Fruit fly (Drosophila melanogaster) whole organism, embryonic: ENCODE data around the gene Rab9.

Source experiments
- Abd-B ChIP-seq: fragments of 200-800 bp; sonication (Bioruptor generic); optimal IDR thresholded peaks from 2 replicates; lab custom pipeline; 2018; ENCODE audit warnings: missing biosample characterization, mild to moderate bottlenecking, missing genetic modification characterization, moderate library complexity
- Ada2b ChIP-seq: fragments of 200-800 bp; sonication (Bioruptor generic); IDR thresholded peaks from 2 replicates; pipeline ENCODE4 v1.3.6; 2022; ENCODE audit warnings: missing biosample characterization, missing genetic modification characterization
- BEAF-32 ChIP-seq: fragments of 200-800 bp; sonication (Bioruptor generic); optimal IDR thresholded peaks from 3 replicates; lab custom pipeline; 2017; ENCODE audit warnings: missing biosample characterization, missing genetic modification characterization, mild to moderate bottlenecking, moderate library complexity, missing genetic modification reagents
- C15 ChIP-seq: fragments of 200-800 bp; sonication (Bioruptor generic); IDR thresholded peaks from 3 replicates; pipeline ENCODE4 v1.3.6; 2022; ENCODE audit warnings: missing biosample characterization, missing genetic modification characterization
- CG10274 ChIP-seq: fragments of 200-800 bp; sonication (Bioruptor generic); optimal IDR thresholded peaks from 3 replicates; lab custom pipeline; 2017; ENCODE audit warnings: missing biosample characterization, mild to moderate bottlenecking, missing genetic modification characterization
- CG10366 ChIP-seq: fragments of 200-800 bp; sonication (Bioruptor generic); IDR thresholded peaks from 2 replicates; pipeline ENCODE4 v1.3.6; 2022; ENCODE audit warnings: missing biosample characterization, missing genetic modification characterization
- CG10543 ChIP-seq: fragments of 200-800 bp; sonication (Bioruptor generic); optimal IDR thresholded peaks from 3 replicates; lab custom pipeline; 2017; ENCODE audit warnings: missing biosample characterization, mild to moderate bottlenecking, missing genetic modification characterization, moderate library complexity
- CG11504 ChIP-seq: fragments of 200-800 bp; sonication (Bioruptor generic); optimal IDR thresholded peaks from 3 replicates; lab custom pipeline; 2019; ENCODE audit warnings: missing biosample characterization, mild to moderate bottlenecking, missing genetic modification characterization, moderate library complexity
- CG13287 ChIP-seq: fragments of 200-800 bp; sonication (Bioruptor generic); IDR thresholded peaks from 2 replicates; pipeline ENCODE4 v1.3.6; 2022; ENCODE audit warnings: missing biosample characterization, missing genetic modification characterization; ENCODE audit not compliant: partially characterized antibody
- CG15479 ChIP-seq: fragments of 200-800 bp; sonication (Bioruptor generic); optimal IDR thresholded peaks from 3 replicates; lab custom pipeline; 2019; ENCODE audit warnings: missing biosample characterization, mild to moderate bottlenecking, missing genetic modification characterization, moderate library complexity
- CG18599 ChIP-seq: fragments of 200-800 bp; sonication (Bioruptor generic); optimal IDR thresholded peaks from 3 replicates; lab custom pipeline; 2017; ENCODE audit warnings: missing biosample characterization, missing genetic modification characterization, mild to moderate bottlenecking, moderate library complexity, missing genetic modification reagents
- CG2120 ChIP-seq: fragments of 200-800 bp; sonication (Bioruptor generic); optimal IDR thresholded peaks from 3 replicates; lab custom pipeline; 2016; ENCODE audit warnings: missing biosample characterization, missing genetic modification characterization
- CG30020 ChIP-seq: fragments of 200-800 bp; optimal IDR thresholded peaks from 2 replicates; lab custom pipeline; 2019; ENCODE audit warnings: missing biosample characterization, mild to moderate bottlenecking, missing genetic modification characterization, moderate library complexity
- CG30403 ChIP-seq: fragments of 200-800 bp; sonication (Bioruptor generic); optimal IDR thresholded peaks from 3 replicates; lab custom pipeline; 2016; ENCODE audit warnings: missing biosample characterization, missing genetic modification characterization
- CG32772 ChIP-seq: fragments of 200-800 bp; sonication (Bioruptor generic); IDR thresholded peaks from 2 replicates; pipeline ENCODE4 v1.3.6; 2022; ENCODE audit warnings: missing biosample characterization, missing genetic modification characterization
- CG4707 ChIP-seq: fragments of 200-800 bp; sonication (Bioruptor generic); optimal IDR thresholded peaks from 2 replicates; lab custom pipeline; 2018; ENCODE audit warnings: missing biosample characterization, mild to moderate bottlenecking, missing genetic modification characterization, moderate library complexity
- CG4730 ChIP-seq: fragments of 200-800 bp; sonication (Bioruptor generic); IDR thresholded peaks from 2 replicates; pipeline ENCODE4 v1.3.6; 2022; ENCODE audit warnings: missing biosample characterization, missing genetic modification characterization
- CG6791 ChIP-seq: fragments of 200-800 bp; sonication (Bioruptor generic); IDR thresholded peaks from 3 replicates; pipeline ENCODE4 v1.3.6; 2022; ENCODE audit warnings: missing biosample characterization, missing genetic modification characterization; ENCODE audit not compliant: partially characterized antibody
- CG7839 ChIP-seq: fragments of 200-800 bp; sonication (Bioruptor generic); optimal IDR thresholded peaks from 3 replicates; lab custom pipeline; 2018; ENCODE audit warnings: missing biosample characterization, mild to moderate bottlenecking, missing genetic modification characterization, moderate library complexity
- CG7928 ChIP-seq: fragments of 200-800 bp; sonication (Bioruptor generic); optimal IDR thresholded peaks from 2 replicates; lab custom pipeline; 2017; ENCODE audit warnings: missing biosample characterization, mild to moderate bottlenecking, missing genetic modification characterization
- CG8765 ChIP-seq: fragments of 200-800 bp; sonication (Bioruptor generic); IDR thresholded peaks from 2 replicates; pipeline ENCODE4 v1.3.6; 2022; ENCODE audit warnings: missing biosample characterization, missing genetic modification characterization
- Dp ChIP-seq: fragments of 200-800 bp; sonication (Bioruptor generic); optimal IDR thresholded peaks from 2 replicates; lab custom pipeline; 2018; ENCODE audit warnings: missing biosample characterization, mild to moderate bottlenecking, missing genetic modification characterization, moderate library complexity
- Ets65A ChIP-seq: fragments of 200-800 bp; sonication (Bioruptor generic); peaks from one replicate; lab custom pipeline; 2016; ENCODE audit warnings: missing biosample characterization, missing genetic modification characterization
- Lhr ChIP-seq: fragments of 200-800 bp; sonication (Bioruptor generic); optimal IDR thresholded peaks from 3 replicates; lab custom pipeline; 2017; ENCODE audit warnings: mild to moderate bottlenecking, missing biosample characterization, missing genetic modification reagents, missing genetic modification characterization
- Lim3 ChIP-seq: fragments of 200-800 bp; sonication (Bioruptor generic); IDR thresholded peaks from 2 replicates; pipeline ENCODE4 v1.3.6; 2022; ENCODE audit warnings: missing biosample characterization, missing genetic modification characterization
- MBD-R2 ChIP-seq: fragments of 200-800 bp; sonication (Bioruptor generic); IDR thresholded peaks from 2 replicates; pipeline ENCODE4 v1.3.6; 2022; ENCODE audit warnings: missing biosample characterization, missing genetic modification characterization
- Med ChIP-seq: fragments of 200-800 bp; sonication (Bioruptor generic); peaks from one replicate; lab custom pipeline; 2016; ENCODE audit warnings: missing biosample characterization, missing genetic modification characterization, mild to moderate bottlenecking, inconsistent platforms, moderate library complexity
- Myb ChIP-seq: fragments of 200-800 bp; sonication (Bioruptor generic); optimal IDR thresholded peaks from 2 replicates; lab custom pipeline; 2016; ENCODE audit warnings: missing biosample characterization, missing genetic modification characterization
- NfI ChIP-seq: fragments of 200-800 bp; sonication (Bioruptor generic); optimal IDR thresholded peaks from 3 replicates; lab custom pipeline; 2018; ENCODE audit warnings: missing biosample characterization, mild to moderate bottlenecking, missing genetic modification characterization, moderate library complexity
- Rfx ChIP-seq: fragments of 200-800 bp; sonication (Bioruptor generic); IDR thresholded peaks from 2 replicates; pipeline ENCODE4 v1.3.6; 2022; ENCODE audit warnings: missing biosample characterization, missing genetic modification characterization
- Trl ChIP-seq, 3 experiments: fragments of >200 bp in 2 of 3; fragments of 200-800 bp in 1 of 3; sonication (Bioruptor generic) in 1 of 3; optimal IDR thresholded peaks; 2 replicates in 1 of 3; 3 replicates in 2 of 3; lab custom pipeline; 2016 to 2017; ENCODE audit warnings: missing biosample characterization in 1 of 3, missing genetic modification characterization in 1 of 3
- al ChIP-seq: fragments of 200-800 bp; sonication (Bioruptor generic); IDR thresholded peaks from 2 replicates; pipeline ENCODE4 v1.3.6; 2022; ENCODE audit warnings: missing biosample characterization, missing genetic modification characterization
- bbx ChIP-seq: fragments of 200-800 bp; sonication (Bioruptor generic); IDR thresholded peaks from 2 replicates; pipeline ENCODE4 v1.3.6; 2022; ENCODE audit warnings: missing biosample characterization, missing genetic modification characterization; ENCODE audit not compliant: partially characterized antibody
- ftz-f1 ChIP-seq: fragments of 200-800 bp; sonication (Bioruptor generic); optimal IDR thresholded peaks from 2 replicates; lab custom pipeline; 2016; ENCODE audit warnings: missing biosample characterization, missing genetic modification characterization
- grau ChIP-seq: fragments of 200-800 bp; optimal IDR thresholded peaks from 3 replicates; lab custom pipeline; 2019; ENCODE audit warnings: missing biosample characterization, mild to moderate bottlenecking, missing genetic modification characterization, moderate library complexity
- ind ChIP-seq: fragments of 200-800 bp; sonication (Bioruptor generic); optimal IDR thresholded peaks from 3 replicates; lab custom pipeline; 2016; ENCODE audit warnings: missing biosample characterization, missing genetic modification characterization
- jumu ChIP-seq: fragments of 200-800 bp; sonication (Bioruptor generic); optimal IDR thresholded peaks from 3 replicates; lab custom pipeline; 2016; ENCODE audit warnings: missing biosample characterization, missing genetic modification characterization
- lilli ChIP-seq: fragments of 200-800 bp; sonication (Bioruptor generic); optimal IDR thresholded peaks from 3 replicates; lab custom pipeline; 2016; ENCODE audit warnings: missing biosample characterization, missing genetic modification characterization
- lmd ChIP-seq: fragments of 200-800 bp; sonication (Bioruptor generic); IDR thresholded peaks from 2 replicates; pipeline ENCODE4 v1.3.6; 2022; ENCODE audit warnings: missing biosample characterization, missing genetic modification characterization
- mam ChIP-seq: fragments of 200-800 bp; sonication (Bioruptor generic); optimal IDR thresholded peaks from 3 replicates; lab custom pipeline; 2016; ENCODE audit warnings: missing biosample characterization, missing genetic modification characterization
- p53 ChIP-seq: fragments of 200-800 bp; sonication (Bioruptor generic); optimal IDR thresholded peaks from 2 replicates; lab custom pipeline; 2016; ENCODE audit warnings: missing biosample characterization, missing genetic modification characterization
- pan ChIP-seq, 4 experiments: fragments of >200 bp in 3 of 4; fragments of 200-800 bp in 1 of 4; sonication (Bioruptor generic) in 1 of 4; optimal IDR thresholded peaks in 3 of 4; IDR thresholded peaks in 1 of 4; 2 replicates each; pipeline versions ENCODE4 v1.3.6 to Lab custom; 2017 to 2022; ENCODE audit warnings: missing biosample characterization in 2 of 4, missing genetic modification characterization in 2 of 4, mixed read lengths in 1 of 4
- sqz ChIP-seq: fragments of 200-800 bp; sonication (Bioruptor generic); optimal IDR thresholded peaks from 3 replicates; lab custom pipeline; 2018; ENCODE audit warnings: missing biosample characterization, mild to moderate bottlenecking, missing genetic modification characterization
- sug ChIP-seq: fragments of 200-800 bp; optimal IDR thresholded peaks from 2 replicates; lab custom pipeline; 2019; ENCODE audit warnings: missing biosample characterization, mild to moderate bottlenecking, missing genetic modification characterization, moderate library complexity
- unc-4 ChIP-seq: fragments of 200-800 bp; sonication (Bioruptor generic); IDR thresholded peaks from 2 replicates; pipeline ENCODE4 v1.3.6; 2022; ENCODE audit warnings: missing biosample characterization, missing genetic modification characterization; ENCODE audit not compliant: partially characterized antibody
- yki ChIP-seq: fragments of >200 bp; optimal IDR thresholded peaks from 3 replicates; lab custom pipeline; 2018
- z ChIP-seq: fragments of 200-800 bp; sonication (Bioruptor generic); IDR thresholded peaks from 3 replicates; pipeline ENCODE4 v1.3.6; 2022; ENCODE audit warnings: missing biosample characterization, missing genetic modification characterization
- zfh1 ChIP-seq: fragments of 200-800 bp; sonication (Bioruptor generic); IDR thresholded peaks from 3 replicates; pipeline ENCODE4 v1.3.6; 2022; ENCODE audit warnings: missing biosample characterization, missing genetic modification characterization

Rab9 gene

dm6 chr2L:19452535-19453317, 20.4 kb downstream of the Rab9 start (continued):
- TF ChIP-seq MBD-R2 (GFP tag; lab: Robert Waterston, UW) (peak; percentile 63), CG10366 (no peak), CG10274 (GFP tag; lab: Kevin White, UChicago) (no peak), ftz-f1 (GFP tag; lab: Kevin White, UChicago) (no peak), bbx (GFP tag; lab: Robert Waterston, UW) (peak; percentile 45; the same call in 1 of the 2 replicates), CG7928 (GFP tag; lab: Kevin White, UChicago) (no peak), lmd (peak; percentile 56; the same call in 1 of the 2 replicates), CG7839 (peak; percentile 32), pan (optimal IDR thresholded peaks at IDR 0.05; lab: Kevin White, UChicago) (no peak), pan (GFP tag; optimal IDR thresholded peaks at IDR 0.05 in 1 of 2, IDR thresholded peaks at IDR 0.05 in 1 of 2) (peak in 1 of 2 experiments; percentile 26), Rfx (peak; percentile 49), Ada2b (0 out of 2 replicates have a peak, but pooled peaks have one; percentile 13), Lim3 (peak; percentile 14; the same call in 1 of the 2 replicates), CG13287 (GFP tag; lab: Robert Waterston, UW) (peak; percentile 39), al (GFP tag; lab: Robert Waterston, UW) (no peak), NfI (GFP tag; lab: Kevin White, UChicago) (no peak), CG11504 (peak; percentile 21), CG15479 (GFP tag; lab: Kevin White, UChicago) (peak; percentile 76), Abd-B (GFP tag; lab: Kevin White, UChicago) (no peak), CG10543 (GFP tag; lab: Kevin White, UChicago) (peak; percentile 18), CG2120 (GFP tag; lab: Kevin White, UChicago) (peak; percentile 43), CG8765 (GFP tag; lab: Robert Waterston, UW) (no peak), Trl (optimal IDR thresholded peaks at IDR 0.05; lab: Kevin White, UChicago) (no peak), Trl (GFP tag; optimal IDR thresholded peaks at IDR 0.05; lab: Kevin White, UChicago) (peak; percentile 23), CG6791 (GFP tag; lab: Robert Waterston, UW) (peak; percentile 40; the same call in 1 of the 3 replicates), CG18599 (GFP tag; lab: Kevin White, UChicago) (peak; percentile 32), CG4707 (no peak), z (no peak), grau (peak; percentile 82), C15 (GFP tag; lab: Robert Waterston, UW) (no peak), lilli (GFP tag; lab: Kevin White, UChicago) (peak; percentile 40), yki (lab: Kevin White, UChicago) (no peak), sug (tag; lab: Kevin White, UChicago) (no peak), Ets65A (GFP tag; lab: Kevin White, UChicago) (peak; percentile 93), ind (GFP tag; lab: Kevin White, UChicago) (peak; percentile 28), mam (peak; percentile 36), CG32772 (peak; percentile 36; the same call in 1 of the 2 replicates), Med (GFP tag; lab: Kevin White, UChicago) (peak; percentile 63), zfh1 (GFP tag; lab: Robert Waterston, UW) (no peak), unc-4 (GFP tag; lab: Robert Waterston, UW) (no peak), sqz (GFP tag; lab: Kevin White, UChicago) (peak; percentile 80), Myb (GFP tag; lab: Kevin White, UChicago) (peak; percentile 36), BEAF-32 (no peak), Lhr (no peak), CG4730 (0 out of 2 replicates have a peak, but pooled peaks have one; percentile 33), jumu (GFP tag; lab: Kevin White, UChicago) (peak; percentile 35), p53 (peak; percentile 8), Dp (GFP tag; lab: Kevin White, UChicago) (peak; percentile 57), CG30403 (GFP tag; lab: Kevin White, UChicago) (peak; percentile 25), CG30020 (tag; lab: Kevin White, UChicago) (no peak)
